Fruit fly (Drosophila melanogaster) whole organism, embryonic: ENCODE measurements around the gene CHKov1.

Experiments used
- CG13775 ChIP-seq: fragments of 200-800 bp; sonication (Bioruptor generic); optimal IDR thresholded peaks from 3 replicates; lab custom pipeline; 2017; ENCODE audit warnings: missing biosample characterization, mild to moderate bottlenecking, missing genetic modification characterization
- CG42726 ChIP-seq: fragments of 200-800 bp; sonication (Bioruptor generic); IDR thresholded peaks from 2 replicates; pipeline ENCODE4 v1.3.6; 2022; ENCODE audit warnings: missing biosample characterization, missing genetic modification characterization; ENCODE audit not compliant: partially characterized antibody
- Dbx ChIP-seq: fragments of 200-800 bp; sonication (Bioruptor generic); IDR thresholded peaks from 3 replicates; pipeline ENCODE4 v1.3.6; 2022; ENCODE audit warnings: missing biosample characterization, missing genetic modification characterization
- Mes4 ChIP-seq: fragments of 200-800 bp; sonication (Bioruptor generic); optimal IDR thresholded peaks from 2 replicates; lab custom pipeline; 2016; ENCODE audit warnings: missing biosample characterization, missing genetic modification characterization
- Ravus ChIP-seq: fragments of 200-800 bp; sonication (Bioruptor generic); IDR thresholded peaks from 2 replicates; pipeline ENCODE4 v1.3.6; 2022; ENCODE audit warnings: missing biosample characterization, missing genetic modification characterization
- danr ChIP-seq: fragments of 200-800 bp; sonication (Bioruptor generic); IDR thresholded peaks from 2 replicates; pipeline ENCODE4 v1.3.6; 2022; ENCODE audit warnings: missing biosample characterization, missing genetic modification characterization
- fd96Cb ChIP-seq: fragments of 200-800 bp; sonication (Bioruptor generic); optimal IDR thresholded peaks from 2 replicates; lab custom pipeline; 2018; ENCODE audit warnings: missing biosample characterization, mild to moderate bottlenecking, missing genetic modification characterization, moderate library complexity
- her ChIP-seq: fragments of 200-800 bp; sonication (Bioruptor generic); optimal IDR thresholded peaks from 2 replicates; lab custom pipeline; 2016; ENCODE audit warnings: missing biosample characterization, missing genetic modification characterization

DNA sequence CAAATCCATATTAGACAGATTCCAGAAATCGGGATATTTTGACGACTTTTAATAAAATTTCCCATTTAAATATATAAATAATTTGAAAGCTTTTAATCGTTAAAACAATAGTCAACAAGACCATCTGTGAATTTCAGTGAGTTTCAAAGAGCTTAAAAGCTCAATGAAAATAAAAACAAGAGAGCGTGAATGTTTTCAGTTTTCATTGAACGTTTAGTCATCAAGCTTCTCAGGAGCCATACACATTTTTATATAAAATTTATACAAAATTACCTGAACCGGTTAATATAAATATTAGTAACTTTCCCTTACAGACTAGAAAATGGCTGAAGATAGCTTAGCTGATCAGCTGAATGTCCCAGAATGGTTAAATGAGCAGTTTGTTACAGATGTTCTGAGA, 26.9 kb downstream of the CHKov1 start, which contains the start of gene CG31370:
- TF ChIP-seq CG13775 (GFP tag; lab: Kevin White, UChicago) (no peak), Mes4 (GFP tag; lab: Kevin White, UChicago) (no peak), Ravus (GFP tag; lab: Robert Waterston, UW) (no peak), Dbx (GFP tag; lab: Robert Waterston, UW) (no peak), her (GFP tag; lab: Kevin White, UChicago) (no peak), CG42726 (GFP tag; lab: Robert Waterston, UW) (no peak), danr (GFP tag; lab: Robert Waterston, UW) (no peak), fd96Cb (tag; lab: Kevin White, UChicago) (no peak)
